Worm (Caenorhabditis elegans): Measurements from ENCODE around the gene pmk-1.
"Not testable (repeated sequence)": the region's sequence is repeated elsewhere in the genome, so short reads cannot be mapped to it uniquely, and the experiment has no call there.

pmk-1 gene

DNA sequence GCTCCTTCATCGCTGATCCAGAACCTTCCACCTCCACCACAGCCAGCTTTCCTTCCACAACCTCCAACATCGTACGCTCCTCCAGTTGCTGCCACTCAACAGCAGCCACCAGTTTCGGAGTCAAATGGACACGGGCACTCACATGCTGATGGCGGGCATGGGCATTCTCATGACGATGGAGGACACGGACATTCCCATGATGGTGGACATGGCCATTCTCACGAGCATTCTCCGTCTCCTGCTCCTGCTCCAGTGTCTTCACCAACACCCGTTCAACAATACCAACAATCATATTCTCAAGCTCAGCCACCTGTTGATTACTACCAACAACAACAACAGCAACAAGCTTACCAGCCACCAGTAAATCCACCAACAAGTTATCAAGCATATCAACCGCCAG, 34.1 kb upstream of the pmk-1 start:
- peak in 1 of 2 experiments; percentile 94 for TF ChIP-seq unc-62 (GFP tag; optimal IDR thresholded peaks at IDR 0.05 in 1 of 2)
- no peak for TF ChIP-seq unc-62 (tag; optimal IDR thresholded peaks at IDR 0.05)
- TF ChIP-seq fkh-10 (GFP tag; optimal IDR thresholded peaks at IDR 0.05) = no peak

DNA sequence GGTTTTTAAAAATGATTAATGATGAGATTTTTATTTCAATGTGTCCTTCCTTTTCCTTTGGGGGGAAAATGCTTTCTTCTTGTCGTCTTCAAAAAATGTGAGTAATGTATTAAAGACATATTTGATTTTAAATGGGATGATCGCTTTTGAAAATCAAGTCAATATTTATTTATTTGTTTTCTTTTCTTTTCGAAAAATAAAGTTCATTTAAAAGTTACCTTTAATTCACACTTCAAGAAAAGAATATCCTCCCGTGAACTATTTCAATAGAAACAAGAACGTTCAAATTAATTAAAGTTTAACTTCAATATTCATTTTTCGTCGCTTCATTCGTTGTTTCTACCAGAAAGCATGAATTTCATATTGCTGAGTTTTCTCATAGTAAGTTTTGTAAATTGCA, 33.1 kb upstream of the pmk-1 start, which contains the start of gene irld-8:
Gene irld-8, plus strand, starts transcription at position 301 of the 400 bp plus-strand sequence.
- TF ChIP-seq F44E2.7 (GFP tag; IDR thresholded peaks at IDR 0.05) = no peak
- TF ChIP-seq ceh-28 (tag; optimal IDR thresholded peaks at IDR 0.05) = no peak
- TF ChIP-seq aha-1 (tag) = peak; percentile 79
- TF ChIP-seq lin-1 (GFP tag; IDR thresholded peaks at IDR 0.05) = no peak

DNA sequence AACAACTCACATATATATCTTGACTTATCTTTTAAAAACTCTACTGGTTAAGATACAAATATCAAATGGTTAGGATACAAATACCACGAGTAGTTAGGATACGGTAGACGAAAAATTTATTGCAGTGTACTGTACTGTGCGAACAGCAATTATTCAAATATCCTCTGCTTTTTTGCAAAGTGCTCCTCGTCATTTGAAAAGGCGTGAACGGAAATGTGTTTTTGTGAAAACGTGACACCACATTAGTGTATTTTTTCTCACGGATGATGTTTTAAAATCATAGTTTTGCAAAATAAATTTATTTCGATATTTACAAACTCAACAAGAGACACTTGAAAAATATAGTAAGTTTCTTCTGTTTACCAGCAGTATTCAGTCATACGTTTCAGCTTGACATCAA, 29.8 kb upstream of the pmk-1 start, which contains the start of gene F42G8.8:
Gene F42G8.8, plus strand, starts transcription at position 301 of the 400 bp plus-strand sequence.
- TF ChIP-seq ztf-11 (tag; optimal IDR thresholded peaks at IDR 0.05) (no peak), dmd-8 (GFP tag; IDR thresholded peaks at IDR 0.05) (no peak), nhr-28 (tag; optimal IDR thresholded peaks at IDR 0.05) (no peak), dmd-6 (GFP tag; IDR thresholded peaks at IDR 0.05) (no peak)

DNA sequence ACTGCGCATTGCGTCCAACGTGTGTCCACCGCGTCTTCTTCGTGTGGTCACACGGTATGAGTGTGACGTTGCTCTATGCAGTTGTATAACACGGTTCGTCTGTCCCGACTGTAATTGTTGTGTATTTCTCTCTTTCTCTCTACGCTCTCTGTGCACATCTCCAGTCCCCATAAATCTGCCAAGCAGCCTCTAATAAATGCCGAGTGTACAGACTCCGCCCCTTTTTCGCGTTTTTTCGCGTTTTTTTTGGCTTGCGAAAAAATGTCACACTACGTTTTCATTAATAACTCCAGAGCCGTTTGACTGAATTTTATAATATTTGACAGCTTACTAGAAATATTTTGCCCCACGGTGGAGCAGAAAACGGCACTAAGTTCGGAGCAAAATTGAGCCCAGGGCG, 26.2 kb upstream of the pmk-1 start, which contains the start of gene erp-44.3:
Gene erp-44.3, plus strand, starts transcription at position 301 of the 400 bp plus-strand sequence.
- not testable (repeated sequence) for TF ChIP-seq skn-1, zag-1, F10B5.3 (tag; optimal IDR thresholded peaks at IDR 0.05)

DNA sequence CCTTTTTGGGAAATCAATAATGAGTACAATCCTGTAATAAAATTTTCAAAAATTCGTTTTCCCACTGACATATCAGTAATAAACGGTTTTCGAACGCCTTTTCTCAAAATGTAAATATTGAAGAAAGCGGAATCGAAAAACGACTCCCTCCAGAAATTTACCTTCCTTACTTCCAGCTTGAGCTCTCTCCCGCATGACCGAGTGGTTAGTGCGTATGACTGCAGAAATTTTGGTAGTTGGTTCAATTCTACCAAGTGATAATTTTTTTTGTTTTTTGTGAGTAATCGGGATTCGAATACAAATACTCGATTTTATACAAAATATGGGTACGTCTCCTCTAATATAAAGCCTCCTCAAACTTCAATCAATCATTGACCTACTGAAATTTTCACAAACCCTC, 25.1 kb upstream of the pmk-1 start:
- TF ChIP-seq snpc-1.2 (GFP tag; IDR thresholded peaks at IDR 0.05) (peak; percentile 63), Y105C5A.15 (GFP tag; IDR thresholded peaks at IDR 0.05) (0 out of 2 replicates have a peak, but pooled peaks have one; percentile 23), F26F4.8 (GFP tag; conservative IDR thresholded peaks at IDR 0.05) (0 out of 2 replicates have a peak, but pooled peaks have one; percentile 33), vab-7 (GFP tag; IDR thresholded peaks at IDR 0.05) (peak; percentile 47; the same call in 1 of the 2 replicates), egl-43 (GFP tag; IDR thresholded peaks at IDR 0.05) (peak; percentile 59; the same call in 1 of the 2 replicates), dmd-8 (GFP tag; IDR thresholded peaks at IDR 0.05) (0 out of 2 replicates have a peak, but pooled peaks have one; percentile 16), lim-7 (GFP tag; IDR thresholded peaks at IDR 0.05) (peak; percentile 76)

DNA sequence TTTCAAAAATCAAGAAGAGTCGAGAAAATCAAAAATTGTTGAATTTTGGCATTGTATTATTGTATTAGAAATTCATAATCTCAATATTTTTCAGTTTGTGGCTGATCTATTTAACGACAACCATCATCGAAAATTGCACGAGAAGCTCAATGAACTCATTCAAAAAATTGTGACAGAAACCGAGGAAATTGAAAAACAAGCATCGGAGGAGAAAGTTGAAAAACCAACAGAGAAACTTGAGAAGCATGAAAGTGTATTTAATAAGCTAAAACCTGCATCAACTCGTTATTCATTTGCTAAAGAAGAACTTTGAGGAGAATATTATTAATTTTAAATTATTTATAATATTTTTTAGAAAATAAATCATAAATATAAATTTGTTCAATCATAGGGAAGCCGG, 21.7 kb upstream of the pmk-1 start, which contains the start of gene ceph-41:
Gene ceph-41, plus strand, starts transcription at position 301 of the 400 bp plus-strand sequence.
- TF ChIP-seq tra-1 (GFP tag; IDR thresholded peaks at IDR 0.05) = no peak

DNA sequence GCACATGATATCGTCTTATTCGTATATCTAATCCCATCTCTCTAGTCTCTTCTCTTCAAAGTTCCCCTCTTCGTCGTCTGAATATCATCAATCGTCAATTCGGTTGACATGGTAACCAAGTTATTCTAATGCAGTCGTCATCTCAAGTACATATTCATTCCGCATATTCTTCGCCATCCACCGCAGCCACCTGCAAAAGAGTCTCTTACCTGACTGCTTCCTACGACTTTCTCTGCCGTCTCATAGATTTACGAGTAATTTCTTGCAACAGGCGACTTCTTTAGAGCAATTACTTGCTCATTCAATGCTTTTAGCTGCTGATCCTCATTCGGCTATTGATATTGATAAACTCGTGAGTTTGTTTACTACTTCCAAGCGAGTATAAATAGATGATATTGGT, 21.2 kb upstream of the pmk-1 start:
- no peak for TF ChIP-seq T26A8.4 (GFP tag; IDR thresholded peaks at IDR 0.05)
- TF ChIP-seq nhr-102 (tag; optimal IDR thresholded peaks at IDR 0.05) = no peak
- TF ChIP-seq zfp-2 (tag; optimal IDR thresholded peaks at IDR 0.05) = no peak
- TF ChIP-seq nhr-42 (GFP tag; IDR thresholded peaks at IDR 0.05) = no peak
- no peak for TF ChIP-seq jun-1 (tag; optimal IDR thresholded peaks at IDR 0.05)
- TF ChIP-seq dve-1 (tag; optimal IDR thresholded peaks at IDR 0.05; ENCODE audit: insufficient read depth) = no peak
- no peak for TF ChIP-seq hlh-11 (tag; optimal IDR thresholded peaks at IDR 0.05)
- TF ChIP-seq skn-1 (tag; optimal IDR thresholded peaks at IDR 0.05) = no peak
- no peak for TF ChIP-seq ceh-82 (tag; optimal IDR thresholded peaks at IDR 0.05)
- no peak for TF ChIP-seq mdt-29 (GFP tag; IDR thresholded peaks at IDR 0.05)

Measured in whole organism, L4 larva.